Fruit fly (Drosophila melanogaster) whole organism, embryonic: ENCODE results near the gene armi.

Source experiments
- Aef1 ChIP-seq: fragments of 200-800 bp; sonication (Bioruptor generic); IDR thresholded peaks from 3 replicates; pipeline ENCODE4 v1.3.6; 2022; ENCODE audit warnings: missing biosample characterization, missing genetic modification characterization
- B-H2 ChIP-seq: fragments of 200-800 bp; sonication (Bioruptor generic); optimal IDR thresholded peaks from 2 replicates; lab custom pipeline; 2018; ENCODE audit warnings: missing biosample characterization, mild to moderate bottlenecking, missing genetic modification characterization
- CG10267 ChIP-seq: fragments of 200-800 bp; sonication (Bioruptor generic); optimal IDR thresholded peaks from 2 replicates; lab custom pipeline; 2018; ENCODE audit warnings: missing biosample characterization, mild to moderate bottlenecking, missing genetic modification characterization, moderate library complexity
- CG12299 ChIP-seq: fragments of 200-800 bp; sonication (Bioruptor generic); optimal IDR thresholded peaks from 2 replicates; lab custom pipeline; 2018; ENCODE audit warnings: missing biosample characterization, mild to moderate bottlenecking, missing genetic modification characterization
- CG12659 ChIP-seq: fragments of 200-800 bp; sonication (Bioruptor generic); optimal IDR thresholded peaks from 3 replicates; lab custom pipeline; 2017; ENCODE audit warnings: mild to moderate bottlenecking, missing biosample characterization, missing genetic modification reagents, missing genetic modification characterization
- CG13287 ChIP-seq: fragments of 200-800 bp; sonication (Bioruptor generic); IDR thresholded peaks from 2 replicates; pipeline ENCODE4 v1.3.6; 2022; ENCODE audit warnings: missing biosample characterization, missing genetic modification characterization; ENCODE audit not compliant: partially characterized antibody
- CG13424 ChIP-seq: fragments of 200-800 bp; sonication (Bioruptor generic); optimal IDR thresholded peaks from 2 replicates; lab custom pipeline; 2019; ENCODE audit warnings: missing biosample characterization, mild to moderate bottlenecking, missing genetic modification characterization, moderate library complexity
- CG15269 ChIP-seq: fragments of 200-800 bp; sonication (Bioruptor generic); optimal IDR thresholded peaks from 2 replicates; lab custom pipeline; 2018; ENCODE audit warnings: missing biosample characterization, mild to moderate bottlenecking, missing genetic modification characterization, moderate library complexity
- CG1792 ChIP-seq: fragments of 200-800 bp; sonication (Bioruptor generic); optimal IDR thresholded peaks from 2 replicates; lab custom pipeline; 2016; ENCODE audit warnings: missing biosample characterization, missing genetic modification characterization
- CG18619 ChIP-seq: fragments of 200-800 bp; sonication (Bioruptor generic); optimal IDR thresholded peaks from 3 replicates; lab custom pipeline; 2017; ENCODE audit warnings: missing biosample characterization, mild to moderate bottlenecking, missing genetic modification characterization
- CG2120 ChIP-seq: fragments of 200-800 bp; sonication (Bioruptor generic); optimal IDR thresholded peaks from 3 replicates; lab custom pipeline; 2016; ENCODE audit warnings: missing biosample characterization, missing genetic modification characterization
- CG2678 ChIP-seq: fragments of 200-800 bp; sonication (Bioruptor generic); optimal IDR thresholded peaks from 3 replicates; lab custom pipeline; 2019; ENCODE audit warnings: missing biosample characterization, mild to moderate bottlenecking, missing genetic modification characterization, moderate library complexity
- CG3281 ChIP-seq: fragments of 200-800 bp; sonication (Bioruptor generic); optimal IDR thresholded peaks from 3 replicates; lab custom pipeline; 2017; ENCODE audit warnings: missing biosample characterization, mild to moderate bottlenecking, missing genetic modification characterization
- CG3847 ChIP-seq: fragments of 200-800 bp; sonication (Bioruptor generic); IDR thresholded peaks from 2 replicates; pipeline ENCODE4 v1.3.6; 2022; ENCODE audit warnings: missing biosample characterization, missing genetic modification characterization
- CG6854 ChIP-seq: fragments of 200-800 bp; sonication (Bioruptor generic); optimal IDR thresholded peaks from 3 replicates; lab custom pipeline; 2017; ENCODE audit warnings: missing biosample characterization, mild to moderate bottlenecking, missing genetic modification characterization
- CG7556 ChIP-seq: fragments of 200-800 bp; sonication (Bioruptor generic); optimal IDR thresholded peaks from 2 replicates; lab custom pipeline; 2017; ENCODE audit warnings: missing biosample characterization, mild to moderate bottlenecking, missing genetic modification characterization
- CG8281 ChIP-seq: fragments of 200-800 bp; sonication (Bioruptor generic); optimal IDR thresholded peaks from 2 replicates; lab custom pipeline; 2018; ENCODE audit warnings: missing biosample characterization, mild to moderate bottlenecking, missing genetic modification characterization, moderate library complexity
- CG8359 ChIP-seq: fragments of 200-800 bp; sonication (Bioruptor generic); optimal IDR thresholded peaks from 2 replicates; lab custom pipeline; 2017; ENCODE audit warnings: missing biosample characterization, mild to moderate bottlenecking, missing genetic modification characterization, borderline replicate concordance
- CG8388 ChIP-seq: fragments of 200-800 bp; sonication (Bioruptor generic); optimal IDR thresholded peaks from 2 replicates; lab custom pipeline; 2019; ENCODE audit warnings: missing biosample characterization, mild to moderate bottlenecking, missing genetic modification characterization, moderate library complexity
- CG9437 ChIP-seq: fragments of 200-800 bp; sonication (Bioruptor generic); optimal IDR thresholded peaks from 2 replicates; lab custom pipeline; 2018; ENCODE audit warnings: missing biosample characterization, mild to moderate bottlenecking, missing genetic modification characterization
- CTCF ChIP-seq: fragments of 200-800 bp; sonication (Bioruptor generic); optimal IDR thresholded peaks from 2 replicates; lab custom pipeline; 2017; ENCODE audit warnings: missing biosample characterization, mild to moderate bottlenecking, missing genetic modification characterization, moderate library complexity
- Ets97D ChIP-seq: fragments of 200-800 bp; sonication (Bioruptor generic); optimal IDR thresholded peaks from 3 replicates; lab custom pipeline; 2016; ENCODE audit warnings: missing biosample characterization, missing genetic modification characterization
- Gsc ChIP-seq: fragments of 200-800 bp; sonication (Bioruptor generic); IDR thresholded peaks from 2 replicates; pipeline ENCODE4 v1.3.6; 2022; ENCODE audit warnings: missing biosample characterization, missing genetic modification characterization
- H2.0 ChIP-seq: fragments of 200-800 bp; sonication (Bioruptor generic); IDR thresholded peaks from 2 replicates; pipeline ENCODE4 v1.3.6; 2022; ENCODE audit warnings: missing biosample characterization, missing genetic modification characterization
- Hmr ChIP-seq: fragments of 200-800 bp; sonication (Bioruptor generic); optimal IDR thresholded peaks from 3 replicates; lab custom pipeline; 2017; ENCODE audit warnings: mild to moderate bottlenecking, missing biosample characterization, missing genetic modification reagents, missing genetic modification characterization
- Kr ChIP-seq: fragments of 200-800 bp; sonication (Bioruptor generic); optimal IDR thresholded peaks from 2 replicates; lab custom pipeline; 2017; ENCODE audit warnings: missing biosample characterization, mild to moderate bottlenecking, missing genetic modification characterization
- MBD-R2 ChIP-seq: fragments of 200-800 bp; sonication (Bioruptor generic); IDR thresholded peaks from 2 replicates; pipeline ENCODE4 v1.3.6; 2022; ENCODE audit warnings: missing biosample characterization, missing genetic modification characterization
- Max ChIP-seq: fragments of 200-800 bp; sonication (Bioruptor generic); optimal IDR thresholded peaks from 2 replicates; lab custom pipeline; 2016; ENCODE audit warnings: missing biosample characterization, mild to moderate bottlenecking, missing genetic modification characterization
- Mes4 ChIP-seq: fragments of 200-800 bp; sonication (Bioruptor generic); optimal IDR thresholded peaks from 2 replicates; lab custom pipeline; 2016; ENCODE audit warnings: missing biosample characterization, missing genetic modification characterization
- ase ChIP-seq: fragments of 200-800 bp; sonication (Bioruptor generic); IDR thresholded peaks from 3 replicates; pipeline ENCODE4 v1.3.6; 2022; ENCODE audit warnings: missing biosample characterization, missing genetic modification characterization
- bsh ChIP-seq, 2 experiments: fragments of 200-800 bp; sonication (Bioruptor generic); optimal IDR thresholded peaks; 2 replicates each; lab custom pipeline; 2017 to 2018; ENCODE audit warnings: mild to moderate bottlenecking in 2 of 2, missing biosample characterization in 2 of 2, missing genetic modification characterization in 2 of 2, moderate library complexity in 1 of 2
- ci ChIP-seq: fragments of 200-800 bp; sonication (Bioruptor generic); IDR thresholded peaks from 3 replicates; pipeline ENCODE4 v1.3.6; 2022; ENCODE audit warnings: missing biosample characterization, missing genetic modification characterization
- cwo ChIP-seq: fragments of 200-800 bp; sonication (Bioruptor generic); optimal IDR thresholded peaks from 3 replicates; lab custom pipeline; 2017; ENCODE audit warnings: missing biosample characterization, missing genetic modification characterization, mild to moderate bottlenecking, moderate library complexity, missing genetic modification reagents
- eve ChIP-seq, 2 experiments: fragments of >200 bp; optimal IDR thresholded peaks; 2 replicates each; lab custom pipeline; 2017; ENCODE audit warnings: missing biosample characterization in 2 of 2, missing genetic modification characterization in 2 of 2
- eyg ChIP-seq: fragments of 200-800 bp; sonication (Bioruptor generic); optimal IDR thresholded peaks from 3 replicates; lab custom pipeline; 2016; ENCODE audit warnings: missing biosample characterization, missing genetic modification characterization
- grau ChIP-seq: fragments of 200-800 bp; optimal IDR thresholded peaks from 3 replicates; lab custom pipeline; 2019; ENCODE audit warnings: missing biosample characterization, mild to moderate bottlenecking, missing genetic modification characterization, moderate library complexity
- grn ChIP-seq: fragments of 200-800 bp; sonication (Bioruptor generic); optimal IDR thresholded peaks from 3 replicates; lab custom pipeline; 2017; ENCODE audit warnings: missing biosample characterization, missing genetic modification characterization
- gro ChIP-seq: fragments of 200-800 bp; sonication (Bioruptor generic); optimal IDR thresholded peaks from 2 replicates; lab custom pipeline; 2016; ENCODE audit warnings: missing biosample characterization, missing genetic modification characterization
- insv ChIP-seq, 2 experiments: fragments of 200-800 bp; sonication (Bioruptor generic); optimal IDR thresholded peaks; 3 replicates each; lab custom pipeline; 2016 to 2018; ENCODE audit warnings: missing biosample characterization in 2 of 2, missing genetic modification characterization in 2 of 2
- lilli ChIP-seq: fragments of 200-800 bp; sonication (Bioruptor generic); optimal IDR thresholded peaks from 3 replicates; lab custom pipeline; 2016; ENCODE audit warnings: missing biosample characterization, missing genetic modification characterization
- nmo ChIP-seq: fragments of 200-800 bp; sonication (Bioruptor generic); optimal IDR thresholded peaks from 2 replicates; lab custom pipeline; 2018; ENCODE audit warnings: missing biosample characterization, mild to moderate bottlenecking, missing genetic modification characterization, moderate library complexity
- onecut ChIP-seq: fragments of 200-800 bp; sonication (Bioruptor generic); IDR thresholded peaks from 2 replicates; pipeline ENCODE4 v1.3.6; 2022; ENCODE audit warnings: missing biosample characterization, missing genetic modification characterization
- org-1 ChIP-seq: fragments of 200-800 bp; sonication (Bioruptor generic); optimal IDR thresholded peaks from 2 replicates; lab custom pipeline; 2017; ENCODE audit warnings: missing biosample characterization, missing genetic modification characterization
- scrt ChIP-seq: fragments of 200-800 bp; sonication (Bioruptor generic); optimal IDR thresholded peaks from 2 replicates; lab custom pipeline; 2018; ENCODE audit warnings: missing biosample characterization, mild to moderate bottlenecking, missing genetic modification characterization, moderate library complexity
- slbo ChIP-seq: fragments of 200-800 bp; sonication (Bioruptor generic); IDR thresholded peaks from 2 replicates; pipeline ENCODE4 v1.3.6; 2022; ENCODE audit warnings: missing biosample characterization, missing genetic modification characterization
- sqz ChIP-seq: fragments of 200-800 bp; sonication (Bioruptor generic); optimal IDR thresholded peaks from 3 replicates; lab custom pipeline; 2018; ENCODE audit warnings: missing biosample characterization, mild to moderate bottlenecking, missing genetic modification characterization
- ssp ChIP-seq: fragments of 200-800 bp; sonication (Bioruptor generic); IDR thresholded peaks from 2 replicates; pipeline ENCODE4 v1.3.6; 2022; ENCODE audit warnings: missing biosample characterization, missing genetic modification characterization
- unpg ChIP-seq: fragments of 200-800 bp; sonication (Bioruptor generic); optimal IDR thresholded peaks from 3 replicates; lab custom pipeline; 2018; ENCODE audit warnings: missing biosample characterization, mild to moderate bottlenecking, missing genetic modification characterization, moderate library complexity
- vvl ChIP-seq: fragments of 200-800 bp; sonication (Bioruptor generic); IDR thresholded peaks from 2 replicates; pipeline ENCODE4 v1.3.6; 2022; ENCODE audit warnings: missing biosample characterization, missing genetic modification characterization
- yki ChIP-seq: fragments of >200 bp; optimal IDR thresholded peaks from 3 replicates; lab custom pipeline; 2018

Gene armi

DNA sequence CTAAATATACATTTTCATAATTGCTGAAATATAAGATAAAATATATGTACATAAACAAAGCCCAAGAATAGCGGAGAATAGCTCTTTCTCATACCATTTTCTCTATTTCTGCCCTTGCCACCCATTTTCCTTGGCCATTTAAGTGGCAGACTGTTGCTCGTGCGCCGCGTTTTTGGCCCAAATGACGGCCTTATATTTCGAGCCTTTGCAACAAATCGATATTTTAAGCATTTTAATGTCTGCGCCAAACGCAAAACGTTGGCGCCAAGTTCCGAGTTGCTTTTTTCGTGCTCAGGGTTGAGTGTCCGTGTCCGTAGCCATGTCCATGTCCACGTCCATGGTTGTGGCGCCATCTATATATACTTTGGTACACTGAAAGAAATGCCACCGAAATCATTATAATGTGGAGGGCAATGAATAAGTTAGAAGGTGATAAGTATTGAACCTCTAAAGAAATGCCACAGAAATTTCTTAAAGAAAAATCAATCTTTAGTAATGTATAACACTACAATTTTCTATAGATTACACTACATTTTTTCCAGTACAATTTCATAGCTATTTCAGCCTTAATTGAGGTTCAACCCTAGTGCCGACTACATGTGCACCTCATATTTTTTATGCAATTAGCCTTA is 31.1 kb downstream of the armi start (continued):
- TF ChIP-seq unpg (GFP tag; lab: Kevin White, UChicago) (peak; percentile 35), ssp (GFP tag; lab: Robert Waterston, UW) (no peak), ase (GFP tag; lab: Robert Waterston, UW) (no peak), CG12659 (GFP tag; lab: Kevin White, UChicago) (peak; percentile 3), CG18619 (GFP tag; lab: Kevin White, UChicago) (peak; percentile 20), CG3847 (GFP tag; lab: Robert Waterston, UW) (0 out of 2 replicates have a peak, but pooled peaks have one; percentile 17), insv (GFP tag; optimal IDR thresholded peaks at IDR 0.05; lab: Kevin White, UChicago) (no peak), CG8388 (GFP tag; lab: Kevin White, UChicago) (no peak), CG10267 (no peak), CG8281 (tag; lab: Kevin White, UChicago) (no peak), vvl (0 out of 2 replicates have a peak, but pooled peaks have one; percentile 19), cwo (GFP tag; lab: Kevin White, UChicago) (peak; percentile 15), Kr (GFP tag; lab: Kevin White, UChicago) (no peak), CG6854 (GFP tag; lab: Kevin White, UChicago) (peak; percentile 30), grau (tag; lab: Kevin White, UChicago) (peak; percentile 52), Gsc (GFP tag; lab: Robert Waterston, UW) (no peak), CG3281 (GFP tag; lab: Kevin White, UChicago) (peak; percentile 14), scrt (GFP tag; lab: Kevin White, UChicago) (peak; percentile 91), B-H2 (GFP tag; lab: Kevin White, UChicago) (no peak), eyg (GFP tag; lab: Kevin White, UChicago) (no peak), sqz (GFP tag; lab: Kevin White, UChicago) (no peak), CG9437 (GFP tag; lab: Kevin White, UChicago) (peak; percentile 3), CG12299 (tag; lab: Kevin White, UChicago) (no peak), Hmr (GFP tag; lab: Kevin White, UChicago) (peak; percentile 52), nmo (GFP tag; lab: Kevin White, UChicago) (peak; percentile 1), CG2678 (tag; lab: Kevin White, UChicago) (peak; percentile 55), MBD-R2 (GFP tag; lab: Robert Waterston, UW) (no peak), yki (lab: Kevin White, UChicago) (no peak), gro (GFP tag; lab: Kevin White, UChicago) (peak; percentile 2), CG7556 (GFP tag; lab: Kevin White, UChicago) (peak; percentile 50), CTCF (GFP tag; lab: Kevin White, UChicago) (peak; percentile 77), CG1792 (no peak), Max (no peak), Aef1 (GFP tag; lab: Robert Waterston, UW) (0 out of 3 replicates have a peak, but pooled peaks have one; percentile 11), bsh (GFP tag; optimal IDR thresholded peaks at IDR 0.05; lab: Kevin White, UChicago) (no peak), Mes4 (GFP tag; lab: Kevin White, UChicago) (no peak), lilli (GFP tag; lab: Kevin White, UChicago) (peak; percentile 20), H2.0 (GFP tag; lab: Robert Waterston, UW) (0 out of 2 replicates have a peak, but pooled peaks have one; percentile 34), CG15269 (tag; lab: Kevin White, UChicago) (peak; percentile 36), CG8359 (GFP tag; lab: Kevin White, UChicago) (no peak), CG2120 (GFP tag; lab: Kevin White, UChicago) (peak; percentile 72), grn (no peak), CG13287 (GFP tag; lab: Robert Waterston, UW) (no peak), slbo (peak; percentile 54), eve (GFP tag; optimal IDR thresholded peaks at IDR 0.05; lab: Kevin White, UChicago) (no peak), CG13424 (tag; lab: Kevin White, UChicago) (peak; percentile 27), Ets97D (no peak), ci (no peak), org-1 (GFP tag; lab: Kevin White, UChicago) (peak; percentile 1), onecut (GFP tag; lab: Robert Waterston, UW) (peak; percentile 80)
